Fruit fly (Drosophila melanogaster) whole organism, embryonic: Measurements from ENCODE around the gene CG33927.

Experiments
- Asciz ChIP-seq: fragments of 200-800 bp; sonication (Bioruptor generic); optimal IDR thresholded peaks from 2 replicates; lab custom pipeline; 2017; ENCODE audit warnings: missing biosample characterization, mild to moderate bottlenecking, missing genetic modification characterization, missing genetic modification reagents
- CG10209 ChIP-seq: fragments of 200-800 bp; sonication (Bioruptor generic); optimal IDR thresholded peaks from 3 replicates; lab custom pipeline; 2017; ENCODE audit warnings: missing biosample characterization, mild to moderate bottlenecking, missing genetic modification characterization, missing genetic modification reagents
- CG1024 ChIP-seq: fragments of 200-800 bp; sonication (Bioruptor generic); IDR thresholded peaks from 2 replicates; pipeline ENCODE4 v1.3.6; 2022; ENCODE audit warnings: missing biosample characterization, missing genetic modification characterization
- CG11723 ChIP-seq: fragments of 200-800 bp; sonication (Bioruptor generic); optimal IDR thresholded peaks from 2 replicates; lab custom pipeline; 2017; ENCODE audit warnings: missing biosample characterization, mild to moderate bottlenecking, missing genetic modification characterization
- CG12219 ChIP-seq: fragments of 200-800 bp; sonication (Bioruptor generic); optimal IDR thresholded peaks from 3 replicates; lab custom pipeline; 2018; ENCODE audit warnings: missing biosample characterization, mild to moderate bottlenecking, missing genetic modification characterization
- CG13287 ChIP-seq: fragments of 200-800 bp; sonication (Bioruptor generic); IDR thresholded peaks from 2 replicates; pipeline ENCODE4 v1.3.6; 2022; ENCODE audit warnings: missing biosample characterization, missing genetic modification characterization; ENCODE audit not compliant: partially characterized antibody
- CG14667 ChIP-seq: fragments of 200-800 bp; sonication (Bioruptor generic); IDR thresholded peaks from 2 replicates; pipeline ENCODE4 v1.3.6; 2022; ENCODE audit warnings: missing biosample characterization, missing genetic modification characterization
- CG15011 ChIP-seq: fragments of 200-800 bp; sonication (Bioruptor generic); optimal IDR thresholded peaks from 3 replicates; lab custom pipeline; 2018; ENCODE audit warnings: missing biosample characterization, mild to moderate bottlenecking, missing genetic modification characterization
- CG17328 ChIP-seq: fragments of 200-800 bp; sonication (Bioruptor generic); IDR thresholded peaks from 2 replicates; pipeline ENCODE4 v1.3.6; 2022; ENCODE audit warnings: missing biosample characterization, missing genetic modification characterization
- CG17359 ChIP-seq: fragments of 200-800 bp; sonication (Bioruptor generic); optimal IDR thresholded peaks from 3 replicates; lab custom pipeline; 2018; ENCODE audit warnings: missing biosample characterization, mild to moderate bottlenecking, missing genetic modification characterization, moderate library complexity
- CG18262 ChIP-seq: fragments of 200-800 bp; optimal IDR thresholded peaks from 3 replicates; lab custom pipeline; 2019; ENCODE audit warnings: missing biosample characterization, mild to moderate bottlenecking, missing genetic modification characterization, moderate library complexity
- CG2678 ChIP-seq: fragments of 200-800 bp; sonication (Bioruptor generic); optimal IDR thresholded peaks from 3 replicates; lab custom pipeline; 2019; ENCODE audit warnings: missing biosample characterization, mild to moderate bottlenecking, missing genetic modification characterization, moderate library complexity
- CG3995 ChIP-seq: fragments of 200-800 bp; sonication (Bioruptor generic); optimal IDR thresholded peaks from 3 replicates; lab custom pipeline; 2016; ENCODE audit warnings: missing biosample characterization, missing genetic modification characterization
- CG42726 ChIP-seq: fragments of 200-800 bp; sonication (Bioruptor generic); IDR thresholded peaks from 2 replicates; pipeline ENCODE4 v1.3.6; 2022; ENCODE audit warnings: missing biosample characterization, missing genetic modification characterization; ENCODE audit not compliant: partially characterized antibody
- CG4404 ChIP-seq: fragments of 200-800 bp; sonication (Bioruptor generic); IDR thresholded peaks from 2 replicates; pipeline ENCODE4 v1.3.6; 2022; ENCODE audit warnings: missing biosample characterization, missing genetic modification characterization
- CG4424 ChIP-seq: fragments of 200-800 bp; sonication (Bioruptor generic); optimal IDR thresholded peaks from 3 replicates; lab custom pipeline; 2016; ENCODE audit warnings: missing biosample characterization, missing genetic modification characterization
- CG4730 ChIP-seq: fragments of 200-800 bp; sonication (Bioruptor generic); IDR thresholded peaks from 2 replicates; pipeline ENCODE4 v1.3.6; 2022; ENCODE audit warnings: missing biosample characterization, missing genetic modification characterization
- CG6765 ChIP-seq: fragments of 200-800 bp; sonication (Bioruptor generic); optimal IDR thresholded peaks from 3 replicates; lab custom pipeline; 2017; ENCODE audit warnings: missing biosample characterization, mild to moderate bottlenecking, missing genetic modification characterization
- CG7786 ChIP-seq: fragments of 200-800 bp; sonication (Bioruptor generic); optimal IDR thresholded peaks from 2 replicates; lab custom pipeline; 2016; ENCODE audit warnings: missing biosample characterization, missing genetic modification characterization
- CG7928 ChIP-seq: fragments of 200-800 bp; sonication (Bioruptor generic); optimal IDR thresholded peaks from 2 replicates; lab custom pipeline; 2017; ENCODE audit warnings: missing biosample characterization, mild to moderate bottlenecking, missing genetic modification characterization
- CG8290 ChIP-seq, 3 experiments: fragments of 200-800 bp; sonication (Bioruptor generic); optimal IDR thresholded peaks; 2 replicates each; lab custom pipeline; 2016 to 2019; ENCODE audit warnings: missing biosample characterization in 3 of 3, missing genetic modification characterization in 3 of 3, mild to moderate bottlenecking in 2 of 3, moderate library complexity in 1 of 3
- Camta ChIP-seq: fragments of 200-800 bp; sonication (Bioruptor generic); optimal IDR thresholded peaks from 2 replicates; lab custom pipeline; 2016; ENCODE audit warnings: missing biosample characterization, missing genetic modification characterization
- Dp ChIP-seq: fragments of 200-800 bp; sonication (Bioruptor generic); optimal IDR thresholded peaks from 2 replicates; lab custom pipeline; 2018; ENCODE audit warnings: missing biosample characterization, mild to moderate bottlenecking, missing genetic modification characterization, moderate library complexity
- Fer1 ChIP-seq: fragments of 200-800 bp; sonication (Bioruptor generic); optimal IDR thresholded peaks from 2 replicates; lab custom pipeline; 2017; ENCODE audit warnings: missing biosample characterization, mild to moderate bottlenecking, missing genetic modification characterization
- GATAe ChIP-seq: fragments of 200-800 bp; sonication (Bioruptor generic); conservative IDR thresholded peaks from 2 replicates; pipeline ENCODE4 v1.3.6; 2022; ENCODE audit warnings: missing biosample characterization, missing genetic modification characterization
- Gsc ChIP-seq: fragments of 200-800 bp; sonication (Bioruptor generic); IDR thresholded peaks from 2 replicates; pipeline ENCODE4 v1.3.6; 2022; ENCODE audit warnings: missing biosample characterization, missing genetic modification characterization
- Lhr ChIP-seq: fragments of 200-800 bp; sonication (Bioruptor generic); optimal IDR thresholded peaks from 3 replicates; lab custom pipeline; 2017; ENCODE audit warnings: mild to moderate bottlenecking, missing biosample characterization, missing genetic modification reagents, missing genetic modification characterization
- Lim3 ChIP-seq: fragments of 200-800 bp; sonication (Bioruptor generic); IDR thresholded peaks from 2 replicates; pipeline ENCODE4 v1.3.6; 2022; ENCODE audit warnings: missing biosample characterization, missing genetic modification characterization
- Neu2 ChIP-seq: fragments of 200-800 bp; sonication (Bioruptor generic); optimal IDR thresholded peaks from 3 replicates; lab custom pipeline; 2016; ENCODE audit warnings: missing biosample characterization, missing genetic modification characterization, borderline replicate concordance
- ab ChIP-seq: fragments of 200-800 bp; sonication (Bioruptor generic); optimal IDR thresholded peaks from 2 replicates; lab custom pipeline; 2016; ENCODE audit warnings: missing biosample characterization, missing genetic modification characterization
- ara ChIP-seq: fragments of 200-800 bp; sonication (Bioruptor generic); IDR thresholded peaks from 2 replicates; pipeline ENCODE4 v1.3.6; 2022; ENCODE audit warnings: missing biosample characterization, missing genetic modification characterization
- ash1 ChIP-seq: fragments of 200-800 bp; sonication (Bioruptor generic); optimal IDR thresholded peaks from 2 replicates; lab custom pipeline; 2018; ENCODE audit warnings: missing biosample characterization, mild to moderate bottlenecking, missing genetic modification characterization
- ato ChIP-seq: fragments of 200-800 bp; sonication (Bioruptor generic); IDR thresholded peaks from 2 replicates; pipeline ENCODE4 v1.3.6; 2022; ENCODE audit warnings: missing biosample characterization, missing genetic modification characterization; ENCODE audit not compliant: partially characterized antibody
- bbx ChIP-seq: fragments of 200-800 bp; sonication (Bioruptor generic); IDR thresholded peaks from 2 replicates; pipeline ENCODE4 v1.3.6; 2022; ENCODE audit warnings: missing biosample characterization, missing genetic modification characterization; ENCODE audit not compliant: partially characterized antibody
- bigmax ChIP-seq: fragments of 200-800 bp; sonication (Bioruptor generic); optimal IDR thresholded peaks from 2 replicates; lab custom pipeline; 2018; ENCODE audit warnings: missing biosample characterization, mild to moderate bottlenecking, missing genetic modification characterization
- br ChIP-seq: fragments of >200 bp; optimal IDR thresholded peaks from 2 replicates; lab custom pipeline; 2017
- crp ChIP-seq, 2 experiments: fragments of 200-800 bp; sonication (Bioruptor generic); optimal IDR thresholded peaks; 2 replicates in 1 of 2; 3 replicates in 1 of 2; lab custom pipeline; 2017; ENCODE audit warnings: missing biosample characterization in 2 of 2, missing genetic modification characterization in 2 of 2, mild to moderate bottlenecking in 1 of 2, moderate library complexity in 1 of 2
- da ChIP-seq: fragments of 200-800 bp; sonication (Bioruptor generic); optimal IDR thresholded peaks from 2 replicates; lab custom pipeline; 2016; ENCODE audit warnings: missing biosample characterization, missing genetic modification characterization
- dan ChIP-seq: fragments of 200-800 bp; sonication (Bioruptor generic); IDR thresholded peaks from 2 replicates; pipeline ENCODE4 v1.3.6; 2022; ENCODE audit warnings: missing biosample characterization, missing genetic modification characterization
- dm ChIP-seq: fragments of 200-800 bp; sonication (Bioruptor generic); optimal IDR thresholded peaks from 3 replicates; lab custom pipeline; 2016; ENCODE audit warnings: missing biosample characterization, missing genetic modification characterization
- ems ChIP-seq: fragments of 200-800 bp; sonication (Bioruptor generic); optimal IDR thresholded peaks from 3 replicates; lab custom pipeline; 2016; ENCODE audit warnings: missing biosample characterization, missing genetic modification characterization
- fu2 ChIP-seq: fragments of 200-800 bp; sonication (Bioruptor generic); optimal IDR thresholded peaks from 2 replicates; lab custom pipeline; 2016; ENCODE audit warnings: missing biosample characterization, missing genetic modification characterization
- gsb-n ChIP-seq: fragments of 200-800 bp; sonication (Bioruptor generic); optimal IDR thresholded peaks from 3 replicates; lab custom pipeline; 2018; ENCODE audit warnings: missing biosample characterization, mild to moderate bottlenecking, missing genetic modification characterization
- odd ChIP-seq: fragments of 200-800 bp; sonication (Bioruptor generic); optimal IDR thresholded peaks from 2 replicates; lab custom pipeline; 2017; ENCODE audit warnings: missing biosample characterization, mild to moderate bottlenecking, missing genetic modification characterization
- pros ChIP-seq: fragments of 200-800 bp; sonication (Bioruptor generic); optimal IDR thresholded peaks from 3 replicates; lab custom pipeline; 2019; ENCODE audit warnings: missing biosample characterization, mild to moderate bottlenecking, missing genetic modification characterization, moderate library complexity
- sens ChIP-seq: fragments of 200-800 bp; sonication (Bioruptor generic); peaks from one replicate; lab custom pipeline; 2016; ENCODE audit warnings: missing biosample characterization, missing genetic modification characterization
- trh ChIP-seq: fragments of 200-800 bp; sonication (Bioruptor generic); optimal IDR thresholded peaks from 2 replicates; lab custom pipeline; 2016; ENCODE audit warnings: missing biosample characterization, missing genetic modification characterization
- twi ChIP-seq: fragments of 200-800 bp; optimal IDR thresholded peaks from 2 replicates; lab custom pipeline; 2019; ENCODE audit warnings: missing biosample characterization, mild to moderate bottlenecking, missing genetic modification characterization, moderate library complexity

The CG33927 gene

DNA sequence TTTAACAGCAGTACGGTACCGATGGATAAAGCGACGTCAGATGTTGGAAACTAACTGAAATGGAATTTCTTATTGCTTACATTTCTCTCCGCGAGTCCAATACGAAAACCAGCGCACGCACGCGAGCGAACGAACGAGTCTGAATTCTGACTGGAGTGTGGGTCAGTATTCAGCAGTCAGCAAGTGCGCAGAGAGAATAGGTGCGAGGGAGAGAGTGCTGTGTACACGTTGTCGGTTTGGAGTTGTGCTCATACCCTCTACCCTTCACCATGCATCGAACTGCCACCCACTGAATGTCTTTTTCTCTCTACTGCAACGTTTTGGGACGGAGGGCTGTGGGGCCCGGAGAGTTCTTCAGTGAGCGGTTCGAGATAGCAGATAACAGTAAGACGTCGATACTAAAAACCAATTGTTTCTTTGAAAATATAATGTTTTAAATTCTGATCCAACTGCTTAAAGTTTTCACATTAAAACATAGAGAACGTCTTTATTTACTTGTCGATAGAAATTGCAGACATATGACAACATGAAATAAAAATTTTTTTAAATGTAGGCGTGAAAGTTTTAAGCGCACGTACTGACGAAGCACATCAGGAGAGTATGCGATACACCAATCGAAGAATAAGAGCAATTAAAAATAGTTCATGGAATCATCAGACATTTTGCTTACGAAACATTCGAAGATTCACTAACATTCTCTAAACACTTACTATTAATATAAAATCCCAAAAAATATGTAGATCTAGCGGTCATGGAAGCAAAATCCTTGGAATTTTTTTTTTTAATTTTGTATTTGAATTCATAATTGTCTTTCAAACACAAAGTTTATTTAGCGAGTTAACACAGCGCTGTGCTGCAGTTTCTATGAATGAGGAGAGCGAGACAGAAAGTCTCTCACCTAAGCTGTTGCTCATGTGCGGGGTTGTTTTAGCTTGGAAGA lies 49.4 kb upstream of the CG33927 start (continued):
- TF ChIP-seq crp (GFP tag; optimal IDR thresholded peaks at IDR 0.05; lab: Kevin White, UChicago) (peak in 1 of 2 experiments; percentile 45), CG42726 (no peak), CG7928 (GFP tag; lab: Kevin White, UChicago) (peak; percentile 34), Lhr (peak; percentile 47), CG2678 (tag; lab: Kevin White, UChicago) (peak; percentile 93), CG6765 (GFP tag; lab: Kevin White, UChicago) (peak; percentile 71), CG11723 (GFP tag; lab: Kevin White, UChicago) (peak; percentile 84), CG7786 (GFP tag; lab: Kevin White, UChicago) (peak; percentile 83), CG8290 (GFP tag; optimal IDR thresholded peaks at IDR 0.05; lab: Kevin White, UChicago) (peak; percentile 62), CG8290 (tag; optimal IDR thresholded peaks at IDR 0.05; lab: Kevin White, UChicago) (peak; percentile 50 to 52), ab (no peak), GATAe (GFP tag; lab: Robert Waterston, UW) (no peak), Asciz (peak; percentile 83), bbx (GFP tag; lab: Robert Waterston, UW) (no peak), CG13287 (no peak), ara (GFP tag; lab: Robert Waterston, UW) (no peak), dan (GFP tag; lab: Robert Waterston, UW) (no peak), Dp (GFP tag; lab: Kevin White, UChicago) (peak; percentile 22), trh (GFP tag; lab: Kevin White, UChicago) (peak; percentile 44), CG4424 (peak; percentile 93), CG12219 (GFP tag; lab: Kevin White, UChicago) (peak; percentile 30), CG18262 (tag; lab: Kevin White, UChicago) (peak; percentile 92), CG1024 (GFP tag; lab: Robert Waterston, UW) (no peak), Lim3 (GFP tag; lab: Robert Waterston, UW) (no peak), br (lab: Kevin White, UChicago) (no peak), CG14667 (GFP tag; lab: Robert Waterston, UW) (no peak), gsb-n (tag; lab: Kevin White, UChicago) (peak; percentile 70), Gsc (GFP tag; lab: Robert Waterston, UW) (no peak), dm (GFP tag; lab: Kevin White, UChicago) (peak; percentile 57), CG10209 (peak; percentile 88), CG4730 (GFP tag; lab: Robert Waterston, UW) (no peak), bigmax (no peak), CG17328 (GFP tag; lab: Robert Waterston, UW) (no peak), CG15011 (peak; percentile 78), Fer1 (peak; percentile 56), fu2 (GFP tag; lab: Kevin White, UChicago) (peak; percentile 81), Neu2 (GFP tag; lab: Kevin White, UChicago) (no peak), ash1 (GFP tag; lab: Kevin White, UChicago) (no peak), CG4404 (GFP tag; lab: Robert Waterston, UW) (no peak), twi (tag; lab: Kevin White, UChicago) (peak; percentile 58), sens (peak; percentile 98), da (GFP tag; lab: Kevin White, UChicago) (peak; percentile 14), CG3995 (GFP tag; lab: Kevin White, UChicago) (peak; percentile 54), ems (GFP tag; lab: Kevin White, UChicago) (peak; percentile 79), odd (GFP tag; lab: Kevin White, UChicago) (peak; percentile 84), pros (GFP tag; lab: Kevin White, UChicago) (peak; percentile 79), ato (GFP tag; lab: Robert Waterston, UW) (no peak), Camta (peak; percentile 87), CG17359 (peak; percentile 81)
